Fruit fly (Drosophila melanogaster): ENCODE data around the gene Ctl1.
A peak's percentile ranks its signal among the peaks of the same experiment; 100 is the strongest.

The Ctl1 gene

DNA sequence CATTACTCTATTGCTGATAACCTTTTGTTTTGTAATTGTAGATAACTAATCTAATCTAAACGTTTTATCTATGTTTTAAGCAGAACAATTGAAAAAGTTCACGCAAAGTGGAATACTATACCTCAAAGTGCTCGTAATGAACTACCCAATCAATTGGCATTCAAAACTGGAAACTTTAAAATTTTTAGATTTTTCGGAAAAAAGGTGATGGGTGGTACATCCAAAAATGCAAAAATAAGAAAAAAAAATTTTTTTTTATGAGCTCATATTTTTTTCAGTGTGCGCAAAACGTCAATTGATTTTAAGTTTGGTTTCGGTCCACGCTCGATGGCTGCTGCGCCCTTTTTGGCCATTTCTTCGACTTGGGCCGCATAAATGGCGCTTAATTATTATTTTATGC lies 32.8 kb downstream of the Ctl1 start:
- TF ChIP-seq CG4496 (GFP tag; IDR thresholded peaks at IDR 0.05) (no peak), Snoo (tag; optimal IDR thresholded peaks at IDR 0.05) (no peak), CG14655 (GFP tag; optimal IDR thresholded peaks at IDR 0.05) (no peak)

DNA sequence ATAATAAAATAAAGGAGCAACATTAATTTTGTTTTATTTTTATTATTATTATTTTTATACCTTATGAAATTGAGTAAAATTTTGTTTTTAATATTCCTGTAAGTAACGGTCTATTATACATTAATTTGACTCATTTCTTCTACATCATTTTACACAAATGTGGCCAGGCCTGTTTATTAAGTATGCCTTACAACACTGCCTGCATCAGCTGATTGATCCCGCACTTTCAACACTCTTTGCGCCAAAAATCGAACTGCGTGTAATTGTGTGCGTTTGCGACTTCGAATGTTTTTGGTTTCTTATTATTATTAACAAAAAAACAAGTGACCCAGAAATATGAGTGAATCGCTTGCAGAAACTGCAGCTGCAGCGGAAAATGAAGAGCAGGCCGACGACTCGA lies 35.5 kb downstream of the Ctl1 start, which contains the start of gene Claspin:
Claspin (plus strand) TSS at position 185 of the 400 bp plus-strand sequence.
- TF ChIP-seq CG12605 (GFP tag; IDR thresholded peaks at IDR 0.05): no peak
- TF ChIP-seq D1 (tag; optimal IDR thresholded peaks at IDR 0.05): peak; percentile 74
- TF ChIP-seq Snoo (tag; optimal IDR thresholded peaks at IDR 0.05): peak; percentile 15
- no peak for TF ChIP-seq CG9948 (tag; optimal IDR thresholded peaks at IDR 0.05)

DNA sequence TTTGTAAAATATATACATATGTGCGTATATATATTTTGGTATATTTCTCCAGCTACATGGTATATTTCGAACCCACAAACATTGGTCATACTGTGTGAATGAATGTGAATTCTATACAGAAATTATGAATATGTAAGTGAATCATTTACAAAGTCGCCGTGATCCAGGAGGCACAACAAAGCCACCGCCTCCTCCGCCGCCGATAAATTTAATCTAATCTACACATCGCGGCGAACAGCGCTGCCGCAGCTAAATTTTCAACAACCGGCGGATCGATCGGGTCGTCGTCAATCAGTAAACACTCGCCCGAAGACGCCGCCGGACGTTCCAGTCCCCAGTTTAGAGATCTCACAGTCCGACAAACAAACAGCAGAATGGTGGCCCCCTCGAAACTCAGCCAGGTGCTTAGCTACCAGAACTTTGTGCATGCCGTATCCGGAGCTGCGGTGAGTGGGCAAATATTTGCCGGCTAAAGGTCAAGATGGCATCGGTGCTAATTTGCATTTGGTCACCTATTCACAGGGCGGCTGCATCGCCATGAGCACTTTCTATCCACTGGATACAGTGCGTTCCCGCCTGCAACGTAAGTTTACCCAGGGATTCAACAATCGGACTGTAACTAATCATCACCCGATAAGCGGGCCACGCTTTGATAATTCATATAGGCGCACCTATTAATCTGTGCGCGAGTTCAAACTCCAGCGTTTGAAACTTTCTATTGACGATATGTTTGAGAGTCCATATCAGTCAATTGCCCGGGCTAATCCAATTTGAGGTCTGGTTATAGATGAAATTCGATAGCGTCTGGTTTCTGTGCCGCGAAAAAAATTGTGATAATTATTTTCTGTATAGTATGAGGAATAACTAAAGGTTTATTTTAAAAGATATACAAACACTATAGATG lies 41.2 kb downstream of the Ctl1 start, which contains the start of gene PMP34:
PMP34 (plus strand) TSS at position 79 of the 904 bp plus-strand sequence.
- 0 out of 2 replicates have a peak, but pooled peaks have one; percentile 15 for TF ChIP-seq CG32121 (GFP tag; IDR thresholded peaks at IDR 0.05)
- no peak for TF ChIP-seq CG14655 (GFP tag; optimal IDR thresholded peaks at IDR 0.05)

DNA sequence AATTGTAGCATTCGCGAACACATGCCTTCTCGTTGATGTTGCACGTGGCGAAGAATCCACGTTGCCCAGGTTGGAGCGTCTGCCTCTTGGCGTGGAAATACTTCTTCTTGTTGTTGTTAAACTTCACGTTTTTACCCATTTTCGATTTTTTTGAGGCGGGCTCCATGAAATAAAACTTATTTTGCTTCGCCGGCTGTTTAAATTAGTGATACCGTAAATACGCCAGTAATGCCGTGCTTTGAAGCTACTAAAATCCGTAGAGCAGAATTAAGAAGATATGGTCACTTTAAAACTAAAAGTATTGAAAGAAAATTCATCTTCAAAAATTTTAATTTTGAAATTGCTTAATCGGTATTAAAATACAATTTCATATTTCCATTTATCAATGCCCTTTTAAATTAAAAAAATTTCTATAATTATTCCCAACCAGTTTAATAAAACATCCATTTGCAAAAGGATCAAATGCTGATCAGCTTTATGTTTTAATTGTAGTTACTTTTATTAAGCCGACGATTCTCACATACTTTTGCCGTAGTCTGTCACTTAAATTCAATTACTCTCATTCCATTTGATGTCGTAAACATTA lies 44.4 kb downstream of the Ctl1 start, which contains the start of gene CG15014:
CG15014 (minus strand) TSS at position 228 of the 586 bp plus-strand sequence.
- TF ChIP-seq D1 (tag; optimal IDR thresholded peaks at IDR 0.05) (peak; percentile 62), rn (GFP tag; IDR thresholded peaks at IDR 0.05) (no peak)

DNA sequence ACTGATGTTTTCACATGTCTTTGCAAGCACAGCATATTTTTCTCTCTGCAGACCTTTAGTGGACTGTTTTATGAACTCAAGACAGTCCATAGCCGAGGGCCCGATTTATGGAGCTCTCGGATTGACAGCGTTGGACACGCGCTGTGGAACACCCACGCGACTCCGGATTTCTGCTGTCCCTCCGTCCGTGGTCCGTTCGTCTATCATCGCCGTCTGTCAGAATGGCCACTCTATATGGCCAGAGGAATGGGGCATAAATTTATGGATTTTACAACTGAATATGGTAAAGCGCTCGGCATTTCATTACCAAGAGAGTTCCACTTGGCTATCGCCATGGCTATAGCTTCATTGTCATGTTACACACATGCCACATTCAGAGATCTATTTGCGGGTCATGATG lies 50.3 kb downstream of the Ctl1 start:
- TF ChIP-seq CG4496 (GFP tag; IDR thresholded peaks at IDR 0.05) (no peak), Pif1A (GFP tag; optimal IDR thresholded peaks at IDR 0.05) (no peak), Snoo (tag; optimal IDR thresholded peaks at IDR 0.05) (no peak), Ets98B (GFP tag; IDR thresholded peaks at IDR 0.05) (no peak)
